Fruit fly (Drosophila melanogaster) whole organism, pupa: ENCODE measurements around the gene CG31922.

Experiments used
- CG12605 ChIP-seq: fragments of 200-800 bp; sonication (Bioruptor generic); IDR thresholded peaks from 2 replicates; pipeline ENCODE4 v1.3.6; 2022; ENCODE audit warnings: missing biosample characterization, missing genetic modification characterization
- EcR ChIP-seq: fragments of 200-800 bp; sonication (Bioruptor generic); optimal IDR thresholded peaks from 3 replicates; lab custom pipeline; 2019; ENCODE audit warnings: missing biosample characterization, missing genetic modification characterization, mild to moderate bottlenecking, moderate library complexity, missing genetic modification reagents
- Ets98B ChIP-seq: fragments of 200-800 bp; sonication (Bioruptor generic); IDR thresholded peaks from 2 replicates; pipeline ENCODE4 v1.3.6; 2022; ENCODE audit warnings: missing biosample characterization, missing genetic modification characterization
- Pif1A ChIP-seq: fragments of 200-800 bp; sonication (Bioruptor generic); optimal IDR thresholded peaks from 3 replicates; lab custom pipeline; 2016; ENCODE audit warnings: missing biosample characterization, missing genetic modification characterization
- Pif1B ChIP-seq: fragments of 200-800 bp; sonication (Bioruptor generic); optimal IDR thresholded peaks from 3 replicates; lab custom pipeline; 2016; ENCODE audit warnings: missing biosample characterization, missing genetic modification characterization
- fd96Ca ChIP-seq: fragments of 200-800 bp; sonication (Bioruptor generic); IDR thresholded peaks from 3 replicates; pipeline ENCODE4 v1.3.6; 2022; ENCODE audit warnings: missing biosample characterization, missing genetic modification characterization
- gl ChIP-seq: fragments of 200-800 bp; sonication (Bioruptor generic); optimal IDR thresholded peaks from 2 replicates; lab custom pipeline; 2018; ENCODE audit warnings: missing biosample characterization, mild to moderate bottlenecking, missing genetic modification characterization
- rn ChIP-seq: fragments of 200-800 bp; sonication (Bioruptor generic); IDR thresholded peaks from 2 replicates; pipeline ENCODE4 v1.3.6; 2022; ENCODE audit warnings: missing biosample characterization, missing genetic modification characterization

DNA sequence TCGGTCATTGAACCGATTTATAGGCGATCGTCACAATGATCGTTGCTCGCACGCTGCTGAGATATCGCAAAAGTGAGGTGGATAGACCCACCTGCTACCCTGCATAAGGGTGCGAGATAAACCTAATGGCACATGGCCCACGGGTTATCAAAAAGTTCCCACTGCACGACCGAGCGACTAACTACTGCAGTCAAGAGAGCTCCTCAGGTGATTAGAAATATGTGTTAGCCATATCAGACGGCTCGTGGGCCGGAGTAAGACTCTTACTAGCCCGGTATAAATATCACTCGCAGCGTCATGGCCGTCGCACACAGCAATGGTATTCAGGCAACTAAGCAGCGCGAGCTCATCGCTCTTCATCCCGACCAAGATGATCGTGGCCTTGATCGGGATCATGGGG lies 49.0 kb downstream of the CG31922 start, which contains the start of gene CG42329:
- no peak for TF ChIP-seq Pif1B (GFP tag; lab: Kevin White, UChicago)
- TF ChIP-seq CG12605, result no peak
- TF ChIP-seq fd96Ca, result no peak
- no peak for TF ChIP-seq gl (tag; lab: Kevin White, UChicago)
- no peak for TF ChIP-seq Ets98B
- TF ChIP-seq Pif1A (GFP tag; lab: Kevin White, UChicago), result no peak
- no peak for TF ChIP-seq EcR
- TF ChIP-seq rn (GFP tag; lab: Robert Waterston, UW), result no peak
